Worm (Caenorhabditis elegans): Measurements from ENCODE around the gene fbxa-111.

Gene fbxa-111

DNA sequence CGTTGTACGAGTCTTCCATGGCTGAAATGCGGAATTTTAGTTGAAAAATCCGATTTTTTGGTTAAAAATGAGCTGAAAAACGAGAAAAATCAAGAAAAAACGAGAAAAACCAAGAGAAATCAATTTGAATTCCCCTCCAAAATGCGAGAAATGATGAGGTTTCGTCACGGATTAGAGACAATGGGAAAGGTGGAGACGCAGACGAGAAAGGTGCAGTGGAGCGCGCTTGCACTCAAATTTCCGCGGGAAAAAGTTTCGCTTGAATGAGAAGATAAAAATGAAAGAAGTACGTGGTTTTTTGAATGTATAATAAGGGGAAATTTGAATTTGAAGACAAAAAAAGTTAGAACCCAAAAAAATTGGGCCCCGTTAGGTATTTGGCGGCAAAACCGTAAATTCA, 16.1 kb upstream of the fbxa-111 start, which contains the start of gene efl-1 (continued):
- TF ChIP-seq pag-3 (tag; optimal IDR thresholded peaks at IDR 0.05; ENCODE audit: borderline replicate concordance, insufficient read depth) (no peak), zag-1 (tag; optimal IDR thresholded peaks at IDR 0.05) (peak; percentile 8), ces-1 (GFP tag; optimal IDR thresholded peaks at IDR 0.05) (no peak), unc-30 (tag; optimal IDR thresholded peaks at IDR 0.05) (no peak), nhr-71 (tag; optimal IDR thresholded peaks at IDR 0.05) (peak; percentile 97), ceh-82 (tag; optimal IDR thresholded peaks at IDR 0.05) (peak; percentile 80 to 96 (median 94)), ama-1 (optimal IDR thresholded peaks at IDR 0.05) (no peak), nhr-77 (tag; optimal IDR thresholded peaks at IDR 0.05) (peak; percentile 92), fos-1 (tag; optimal IDR thresholded peaks at IDR 0.05) (peak; percentile 93), mab-9 (GFP tag; IDR thresholded peaks at IDR 0.05) (peak; percentile 84), aly-2 (tag; optimal IDR thresholded peaks at IDR 0.05) (peak; percentile 77), grh-1 (GFP tag; IDR thresholded peaks at IDR 0.05) (peak; percentile 83), lsy-2 (tag; optimal IDR thresholded peaks at IDR 0.05) (peak; percentile 93 to 95), nhr-84 (tag; optimal IDR thresholded peaks at IDR 0.05) (no peak), ceh-8 (GFP tag; optimal IDR thresholded peaks at IDR 0.05) (peak; percentile 89), aha-1 (tag; optimal IDR thresholded peaks at IDR 0.05) (peak; percentile 60), egl-13 (tag; optimal IDR thresholded peaks at IDR 0.05) (peak; percentile 90), skn-1 (tag; optimal IDR thresholded peaks at IDR 0.05) (peak; percentile 94), tlp-1 (tag; optimal IDR thresholded peaks at IDR 0.05) (no peak), rnt-1 (tag; optimal IDR thresholded peaks at IDR 0.05) (peak; percentile 97), tbx-2 (tag; optimal IDR thresholded peaks at IDR 0.05) (peak; percentile 94), swsn-7 (tag; optimal IDR thresholded peaks at IDR 0.05) (peak; percentile 96), lin-13 (GFP tag; optimal IDR thresholded peaks at IDR 0.05) (peak; percentile 91), ceh-63 (GFP tag; optimal IDR thresholded peaks at IDR 0.05) (no peak), elt-2 (tag; optimal IDR thresholded peaks at IDR 0.05) (peak; percentile 78), C04F5.9 (tag; optimal IDR thresholded peaks at IDR 0.05) (peak; percentile 52), ets-5 (GFP tag; IDR thresholded peaks at IDR 0.05) (no peak), F16B12.6 (tag; optimal IDR thresholded peaks at IDR 0.05) (peak; percentile 59), snu-23 (GFP tag; optimal IDR thresholded peaks at IDR 0.05) (peak; percentile 97), pqm-1 (tag; optimal IDR thresholded peaks at IDR 0.05) (no peak), jun-1 (tag; optimal IDR thresholded peaks at IDR 0.05) (peak; percentile 84), unc-86 (tag; optimal IDR thresholded peaks at IDR 0.05) (peak; percentile 92), lin-15B (tag; optimal IDR thresholded peaks at IDR 0.05) (peak; percentile 89), lin-14 (GFP tag; optimal IDR thresholded peaks at IDR 0.05) (peak; percentile 95), sup-37 (GFP tag; optimal IDR thresholded peaks at IDR 0.05) (peak; percentile 81), irx-1 (tag; optimal IDR thresholded peaks at IDR 0.05) (peak; percentile 91), nhr-28 (tag; optimal IDR thresholded peaks at IDR 0.05) (no peak), alr-1 (tag; optimal IDR thresholded peaks at IDR 0.05; ENCODE audit: borderline replicate concordance) (no peak), nhr-11 (tag; optimal IDR thresholded peaks at IDR 0.05) (peak; percentile 77), efl-1 (optimal IDR thresholded peaks at IDR 0.05) (peak; percentile 97 to 100), efl-1 (GFP tag; optimal IDR thresholded peaks at IDR 0.05 in 1 of 2) (peak in 1 of 2 experiments; percentile 100), unc-130 (tag; optimal IDR thresholded peaks at IDR 0.05) (peak; percentile 79), fkh-10 (GFP tag; optimal IDR thresholded peaks at IDR 0.05) (peak; percentile 86), ztf-11 (tag; optimal IDR thresholded peaks at IDR 0.05) (peak in 1 of 2 experiments; percentile 68), isw-1 (GFP tag; IDR thresholded peaks at IDR 0.05) (peak; percentile 90), lin-39 (tag; optimal IDR thresholded peaks at IDR 0.05) (peak; percentile 82), dpl-1 (GFP tag; optimal IDR thresholded peaks at IDR 0.05) (peak; percentile 100), mdl-1 (tag; optimal IDR thresholded peaks at IDR 0.05) (peak in 1 of 2 experiments; percentile 78), nhr-47 (tag; optimal IDR thresholded peaks at IDR 0.05) (peak; percentile 97), ztf-4 (tag; optimal IDR thresholded peaks at IDR 0.05) (peak; percentile 84), snpc-4 (tag; optimal IDR thresholded peaks at IDR 0.05) (peak; percentile 95), nhr-12 (tag; optimal IDR thresholded peaks at IDR 0.05) (no peak), nhr-20 (tag; optimal IDR thresholded peaks at IDR 0.05) (peak; percentile 96), nhr-85 (tag) (peak; percentile 95)

All from whole organism, L1 larva.